Worm (Caenorhabditis elegans) whole organism, young adult: ENCODE results near the gene F07F6.1.

ENCODE experiments used
- F49E8.2 ChIP-seq: sonication (generic microtip); optimal IDR thresholded peaks from 3 replicates; lab custom pipeline; 2017; ENCODE audit warnings: missing genetic modification characterization, mild to moderate bottlenecking, missing compliant biosample characterization, antibody characterized with exemption, moderate library complexity; ENCODE audit not compliant: insufficient read depth
- Y79H2A.3 ChIP-seq: fragments of 200-800 bp; sonication (Bioruptor generic); conservative IDR thresholded peaks from 2 replicates; pipeline ENCODE4 v1.3.6; 2022; ENCODE audit warnings: missing genetic modification reagents, missing genetic modification characterization, missing compliant biosample characterization
- aptf-2 ChIP-seq: fragments of 200-800 bp; sonication (Bioruptor generic); conservative IDR thresholded peaks from 2 replicates; pipeline ENCODE4 v1.3.6; 2022; ENCODE audit warnings: missing genetic modification reagents, missing genetic modification characterization, missing compliant biosample characterization
- egl-44 ChIP-seq: fragments of 200-800 bp; sonication (Bioruptor generic); IDR thresholded peaks from 2 replicates; pipeline ENCODE4 v1.3.6; 2022; ENCODE audit warnings: missing genetic modification reagents, missing genetic modification characterization, missing compliant biosample characterization
- nhr-90 ChIP-seq: sonication (generic microtip); optimal IDR thresholded peaks from 2 replicates; lab custom pipeline; 2016; ENCODE audit warnings: missing genotype, mild to moderate bottlenecking, missing genetic modification characterization, missing compliant biosample characterization
- pha-4 ChIP-seq: fragments of 150-350 bp; sonication (generic microtip); optimal IDR thresholded peaks from 2 replicates; lab custom pipeline; 2014; ENCODE audit warnings: missing biosample characterization, missing genetic modification reagents, missing genetic modification characterization
- ztf-18 ChIP-seq: sonication (generic microtip); optimal IDR thresholded peaks from 2 replicates; lab custom pipeline; 2016; ENCODE audit warnings: missing genotype, mild to moderate bottlenecking, missing genetic modification characterization, missing compliant biosample characterization
- ztf-26 ChIP-seq: sonication (generic microtip); optimal IDR thresholded peaks from 2 replicates; lab custom pipeline; 2017; ENCODE audit warnings: missing genetic modification characterization, missing compliant biosample characterization

DNA sequence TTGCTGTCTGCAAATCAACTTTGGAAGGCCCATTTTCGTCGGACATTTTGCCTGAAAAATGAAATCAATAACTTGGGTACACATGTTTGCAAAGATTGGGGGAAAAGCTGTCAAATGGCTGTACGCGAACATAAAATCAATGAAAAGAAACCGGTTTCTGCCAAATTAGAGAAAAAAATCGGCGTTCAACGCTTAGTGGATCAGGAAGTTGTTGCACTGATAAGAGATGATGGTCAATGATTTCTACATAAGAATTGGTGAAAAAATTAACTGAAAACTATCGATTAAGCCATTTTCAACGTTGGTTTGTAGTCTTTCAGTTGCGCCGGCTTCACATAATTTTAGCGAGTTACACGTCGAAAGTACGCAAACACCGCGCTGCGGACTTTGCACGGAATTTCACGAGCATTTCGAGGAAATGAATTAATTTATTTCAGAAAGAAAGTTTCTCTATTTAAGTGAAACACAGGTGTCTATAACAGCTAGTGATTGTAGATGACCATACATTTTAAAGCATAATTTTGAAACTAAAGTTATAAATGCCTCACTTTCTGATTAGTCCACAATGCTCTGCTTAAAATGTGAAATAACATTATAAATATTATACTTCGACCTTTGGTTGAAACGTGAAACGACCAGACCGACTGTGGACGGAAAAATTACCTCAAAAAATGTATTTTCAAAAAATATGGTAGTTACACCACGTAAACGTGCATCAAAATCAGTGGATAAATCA lies 8.0 kb upstream of the F07F6.1 start, which contains the start of the genes F07F6.4 and F07F6.2:
- TF ChIP-seq nhr-90, result no peak
- no peak for TF ChIP-seq ztf-18 (tag; lab: Kevin White, UChicago)
- TF ChIP-seq egl-44, result no peak
- TF ChIP-seq aptf-2 (GFP tag; lab: Robert Waterston, UW), result no peak
- TF ChIP-seq Y79H2A.3 (GFP tag; lab: Robert Waterston, UW), result no peak
- TF ChIP-seq F49E8.2 (tag; lab: Kevin White, UChicago), result no peak
- TF ChIP-seq ztf-26, result no peak
- no peak for TF ChIP-seq pha-4 (tag; lab: Kevin White, UChicago)
